Fruit fly (Drosophila melanogaster): Measurements from ENCODE around the gene rsh.

Gene rsh

DNA sequence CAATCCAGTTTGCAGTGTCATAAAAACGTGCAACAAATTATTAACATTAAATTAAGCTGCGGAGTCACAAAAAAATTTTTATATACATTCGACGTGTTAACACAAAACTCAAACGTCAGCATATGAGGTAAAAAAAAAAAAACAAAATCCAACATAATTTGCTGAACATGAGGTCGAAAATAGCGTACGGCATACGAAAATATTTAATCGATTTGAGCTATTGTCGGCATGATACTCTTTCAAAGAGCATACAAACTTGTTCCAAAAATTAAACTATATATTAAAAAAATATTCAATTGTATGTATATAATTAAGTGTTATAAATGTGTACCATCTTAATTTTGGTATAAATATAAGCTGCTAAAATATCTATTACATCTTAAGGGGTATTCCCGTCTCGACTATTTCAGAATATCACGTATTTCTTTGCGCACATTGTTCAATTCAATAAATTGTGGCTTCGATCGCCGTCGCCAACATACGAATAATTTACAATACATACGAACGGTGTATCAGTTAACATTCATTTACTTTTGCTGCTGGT, 121.2 kb downstream of the rsh start (continued):
- TF ChIP-seq CG9727 (GFP tag; optimal IDR thresholded peaks at IDR 0.05) = peak; percentile 15
- no peak for TF ChIP-seq CG6791 (GFP tag; IDR thresholded peaks at IDR 0.05; ENCODE audit: partially characterized antibody)
- TF ChIP-seq CG31441 (GFP tag; IDR thresholded peaks at IDR 0.05) = peak; percentile 65
- no peak for TF ChIP-seq shn (GFP tag; optimal IDR thresholded peaks at IDR 0.05)
- TF ChIP-seq salm (tag; optimal IDR thresholded peaks at IDR 0.05) = no peak
- peak in 1 of 2 experiments; percentile 48 for TF ChIP-seq bsh (GFP tag; optimal IDR thresholded peaks at IDR 0.05)
- TF ChIP-seq mld (GFP tag; IDR thresholded peaks at IDR 0.05; ENCODE audit: partially characterized antibody) = no peak
- TF ChIP-seq CG7271 (tag; optimal IDR thresholded peaks at IDR 0.05) = no peak
- TF ChIP-seq CG8388 (GFP tag; optimal IDR thresholded peaks at IDR 0.05) = peak; percentile 29
- TF ChIP-seq ranshi (GFP tag; IDR thresholded peaks at IDR 0.05) = peak; percentile 52; the same call in 1 of the 2 replicates
- no peak for TF ChIP-seq CG2875 (GFP tag; optimal IDR thresholded peaks at IDR 0.05)
- TF ChIP-seq Asciz (GFP tag; optimal IDR thresholded peaks at IDR 0.05) = no peak
- TF ChIP-seq eve (GFP tag; optimal IDR thresholded peaks at IDR 0.05) = no peak
- TF ChIP-seq Chrac-16 (GFP tag; optimal IDR thresholded peaks at IDR 0.05) = no peak
- no peak for TF ChIP-seq mirr (GFP tag; optimal IDR thresholded peaks at IDR 0.05)
- no peak for TF ChIP-seq CG15696 (tag; optimal IDR thresholded peaks at IDR 0.05)
- no peak for TF ChIP-seq prd (optimal IDR thresholded peaks at IDR 0.05)
- peak; percentile 58; the same call in 2 of the 3 replicates for TF ChIP-seq prd (GFP tag; IDR thresholded peaks at IDR 0.05)
- peak; percentile 63 for TF ChIP-seq PHDP (tag; optimal IDR thresholded peaks at IDR 0.05)
- no peak for TF ChIP-seq CG8290 (GFP tag; optimal IDR thresholded peaks at IDR 0.05)
- TF ChIP-seq CG8290 (tag; optimal IDR thresholded peaks at IDR 0.05) = no peak
- TF ChIP-seq CG9437 (GFP tag; optimal IDR thresholded peaks at IDR 0.05) = peak; percentile 3
- TF ChIP-seq CG14667 (GFP tag; IDR thresholded peaks at IDR 0.05) = no peak
- TF ChIP-seq ind (GFP tag; optimal IDR thresholded peaks at IDR 0.05) = peak; percentile 39
- TF ChIP-seq CG12104 (GFP tag; optimal IDR thresholded peaks at IDR 0.05) = no peak
- no peak for TF ChIP-seq Neu2 (GFP tag; optimal IDR thresholded peaks at IDR 0.05; ENCODE audit: borderline replicate concordance)
- TF ChIP-seq Hr3 (GFP tag; optimal IDR thresholded peaks at IDR 0.05) = peak; percentile 30
- TF ChIP-seq CG2116 (GFP tag; optimal IDR thresholded peaks at IDR 0.05) = no peak
- TF ChIP-seq Rx (GFP tag; IDR thresholded peaks at IDR 0.05) = 0 out of 2 replicates have a peak, but pooled peaks have one; percentile 4
- peak; percentile 35 for TF ChIP-seq CG30403 (GFP tag; optimal IDR thresholded peaks at IDR 0.05)
- TF ChIP-seq E2f2 (GFP tag; IDR thresholded peaks at IDR 0.05) = peak; percentile 43; the same call in 1 of the 2 replicates
- no peak for TF ChIP-seq Atf3 (GFP tag; optimal IDR thresholded peaks at IDR 0.05)
- 0 out of 2 replicates have a peak, but pooled peaks have one; percentile 11 for TF ChIP-seq gsb (GFP tag; IDR thresholded peaks at IDR 0.05)
- TF ChIP-seq CG1024 (GFP tag; IDR thresholded peaks at IDR 0.05) = no peak
- no peak for TF ChIP-seq Sry-β (GFP tag; optimal IDR thresholded peaks at IDR 0.05)
- no peak for TF ChIP-seq croc (GFP tag; conservative IDR thresholded peaks at IDR 0.05)
- no peak for TF ChIP-seq CG4707 (GFP tag; optimal IDR thresholded peaks at IDR 0.05)
- no peak for TF ChIP-seq D (optimal IDR thresholded peaks at IDR 0.05)
- TF ChIP-seq D (GFP tag; optimal IDR thresholded peaks at IDR 0.05) = peak; percentile 0
- no peak for TF ChIP-seq Scr (GFP tag; IDR thresholded peaks at IDR 0.05; ENCODE audit: partially characterized antibody)
- peak; percentile 16 for TF ChIP-seq CG10147 (GFP tag; optimal IDR thresholded peaks at IDR 0.05)
- TF ChIP-seq Ets65A (GFP tag) = no peak
- TF ChIP-seq hkb (optimal IDR thresholded peaks at IDR 0.05) = no peak
- peak; percentile 63; the same call in 1 of the 2 replicates for TF ChIP-seq hkb (GFP tag; IDR thresholded peaks at IDR 0.05)
- TF ChIP-seq fu2 (GFP tag; optimal IDR thresholded peaks at IDR 0.05) = no peak
- TF ChIP-seq CG13624 (GFP tag; optimal IDR thresholded peaks at IDR 0.05) = no peak
- no peak for TF ChIP-seq CG17186 (GFP tag; optimal IDR thresholded peaks at IDR 0.05)
- TF ChIP-seq sens-2 (GFP tag; IDR thresholded peaks at IDR 0.05) = no peak
- peak; percentile 19 for TF ChIP-seq gsb-n (tag; optimal IDR thresholded peaks at IDR 0.05)
- no peak for TF ChIP-seq ERR (GFP tag; optimal IDR thresholded peaks at IDR 0.05)
- TF ChIP-seq CTCF (GFP tag; optimal IDR thresholded peaks at IDR 0.05) = no peak
- no peak for TF ChIP-seq CG7987 (GFP tag; optimal IDR thresholded peaks at IDR 0.05)
